Worm (Caenorhabditis elegans) whole organism, L4/young adult: Measurements from ENCODE around the gene C05C8.5.

ENCODE experiments used
- W03F9.2 ChIP-seq: fragments of 150-350 bp; optimal IDR thresholded peaks from 2 replicates; lab custom pipeline; 2014; ENCODE audit warnings: missing biosample characterization, missing genetic modification characterization
- dao-5 ChIP-seq: sonication (generic microtip); optimal IDR thresholded peaks from 2 replicates; lab custom pipeline; 2016; ENCODE audit warnings: missing genotype, missing genetic modification characterization, moderate library complexity, missing compliant biosample characterization
- him-1 ChIP-seq: sonication (generic microtip); optimal IDR thresholded peaks from 2 replicates; lab custom pipeline; 2016; ENCODE audit warnings: missing genotype, missing genetic modification reagents, missing genetic modification characterization, missing compliant biosample characterization

Gene C05C8.5

DNA sequence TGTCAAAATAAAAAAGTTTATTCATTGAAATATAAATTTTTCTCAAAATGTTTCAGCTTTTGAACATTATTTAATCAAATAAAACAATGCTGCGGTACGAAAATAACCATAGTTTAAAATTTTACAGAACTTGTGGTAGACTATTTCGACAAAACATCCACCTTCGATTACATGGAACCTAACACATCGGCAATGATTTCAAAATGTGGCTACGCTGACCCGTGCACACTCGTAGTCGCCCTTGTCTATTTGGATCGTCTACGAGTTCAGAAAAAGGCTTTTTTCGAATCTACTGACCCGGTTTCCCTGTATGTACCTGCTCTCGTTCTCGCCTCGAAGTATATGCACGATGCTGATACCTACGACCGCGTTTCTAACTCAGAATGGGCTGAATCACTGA is 37.6 kb downstream of the C05C8.5 start:
- TF ChIP-seq him-1 (no peak), dao-5 (tag; lab: Kevin White, UChicago) (no peak), W03F9.2 (tag; lab: Kevin White, UChicago) (no peak)

DNA sequence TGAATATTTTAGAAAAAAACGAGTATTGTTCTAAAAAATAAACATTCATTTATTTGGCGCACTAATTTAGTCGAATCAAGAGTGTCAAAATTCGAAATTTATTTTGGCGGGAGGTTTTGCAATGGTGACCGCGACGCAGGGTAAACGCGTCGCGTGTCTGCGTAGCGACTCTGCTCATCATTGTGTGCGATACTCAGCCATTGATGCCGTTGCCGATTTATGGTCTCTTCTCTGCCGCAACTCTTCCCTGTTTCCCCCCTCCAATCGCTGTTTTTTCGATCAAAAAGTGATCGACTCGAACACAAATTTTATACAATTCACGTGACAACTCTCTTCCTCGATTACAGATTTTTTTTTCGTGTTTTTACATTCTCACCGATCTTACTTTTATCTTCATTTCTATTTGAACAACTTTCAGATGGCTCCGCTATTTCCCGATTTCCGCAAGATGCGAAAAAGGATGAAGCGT is 38.1 kb downstream of the C05C8.5 start, which contains the start of gene F09G2.2:
TSS of gene F09G2.2 (plus strand) at position 419 of the 469 bp plus-strand sequence.
- TF ChIP-seq dao-5 (tag; lab: Kevin White, UChicago) = no peak
- TF ChIP-seq him-1 = peak; percentile 52
- TF ChIP-seq W03F9.2 (tag; lab: Kevin White, UChicago) = peak; percentile 93

DNA sequence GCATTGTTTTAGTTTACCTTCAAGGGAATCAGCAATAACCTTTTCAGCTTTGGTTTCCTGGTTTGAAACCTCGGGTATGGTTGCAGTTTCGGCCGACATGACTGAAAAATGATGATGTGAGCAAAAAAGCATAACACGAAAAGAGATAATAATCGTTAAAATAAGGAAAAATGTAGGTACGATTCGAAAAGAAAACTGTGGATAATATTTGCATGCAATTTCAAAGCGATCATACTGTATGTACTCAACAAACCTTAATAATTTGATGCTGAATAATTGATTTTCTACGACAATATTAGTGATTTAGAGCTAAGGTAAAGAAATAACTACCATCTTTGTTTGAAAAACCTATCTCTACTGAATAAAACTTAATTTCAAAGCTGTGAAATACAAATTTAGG is 38.6 kb downstream of the C05C8.5 start, which contains the start of gene attf-2:
TSS of gene attf-2 (minus strand) at position 101 of the 400 bp plus-strand sequence.
- TF ChIP-seq W03F9.2 (tag; lab: Kevin White, UChicago) (no peak), him-1 (no peak), dao-5 (tag; lab: Kevin White, UChicago) (no peak)

DNA sequence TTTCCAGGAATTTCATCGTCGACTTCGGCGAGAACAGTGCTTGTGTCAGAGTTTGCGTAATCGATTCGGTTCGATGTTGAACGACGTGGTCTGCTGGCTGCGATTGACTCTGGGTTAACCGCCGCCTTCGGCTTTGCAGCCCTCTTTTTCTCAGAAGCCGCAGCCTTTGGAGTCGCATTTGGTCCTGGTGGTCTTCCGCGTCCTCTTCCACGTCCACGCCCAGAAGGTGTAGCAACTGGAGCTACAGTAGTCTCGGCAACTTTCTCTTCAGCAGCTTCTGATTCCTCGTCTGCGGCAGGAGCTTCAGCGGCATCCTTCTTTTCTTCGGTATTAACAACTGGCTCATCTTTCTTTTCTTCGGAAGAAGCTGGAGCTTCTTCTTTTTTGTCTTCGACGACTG is 39.8 kb downstream of the C05C8.5 start:
- TF ChIP-seq him-1 (no peak), W03F9.2 (tag; lab: Kevin White, UChicago) (no peak), dao-5 (tag; lab: Kevin White, UChicago) (no peak)

DNA sequence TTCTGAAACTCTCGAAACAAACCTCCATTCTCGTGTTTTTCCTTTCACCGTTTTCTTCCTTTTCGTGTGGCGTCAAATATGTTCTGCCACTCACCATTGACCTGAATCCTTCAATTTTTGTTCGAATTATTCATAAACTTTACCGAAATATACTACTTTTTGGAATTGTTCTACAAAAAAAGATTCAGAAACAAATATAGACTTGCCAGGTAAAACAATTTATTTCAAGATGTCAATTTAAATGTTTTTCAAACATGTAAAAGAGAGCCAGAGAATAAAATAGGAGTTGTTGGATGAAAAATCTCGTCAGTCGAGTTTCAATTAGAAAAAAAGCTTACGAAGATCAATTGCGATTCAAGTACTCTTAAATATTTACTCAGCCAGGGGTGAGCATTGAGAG is 41.1 kb downstream of the C05C8.5 start, which contains the start of gene F09G2.8:
TSS of gene F09G2.8 (minus strand) at position 101 of the 400 bp plus-strand sequence.
- TF ChIP-seq dao-5 (tag; lab: Kevin White, UChicago) (no peak), W03F9.2 (tag; lab: Kevin White, UChicago) (no peak), him-1 (no peak)

DNA sequence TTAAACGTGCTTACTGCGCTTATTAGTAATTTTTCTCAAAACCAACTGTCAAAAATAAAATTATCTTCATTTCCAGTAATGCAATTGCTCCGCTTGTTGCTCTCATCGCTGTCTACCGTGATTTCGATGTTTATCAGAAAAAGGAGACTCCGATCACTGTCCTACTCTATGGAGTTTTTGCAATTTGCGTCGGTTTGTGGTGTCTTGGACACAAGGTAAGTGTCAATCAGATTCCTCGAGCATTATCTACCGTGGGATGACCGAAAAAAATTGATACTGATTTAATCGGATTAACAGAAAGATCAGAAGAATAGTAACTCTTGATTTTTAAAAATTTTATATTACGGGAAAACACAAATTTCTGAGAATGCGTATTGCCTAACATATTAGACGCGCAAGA is 47.3 kb downstream of the C05C8.5 start:
- TF ChIP-seq dao-5 (tag; lab: Kevin White, UChicago) (no peak), him-1 (no peak), W03F9.2 (tag; lab: Kevin White, UChicago) (no peak)

DNA sequence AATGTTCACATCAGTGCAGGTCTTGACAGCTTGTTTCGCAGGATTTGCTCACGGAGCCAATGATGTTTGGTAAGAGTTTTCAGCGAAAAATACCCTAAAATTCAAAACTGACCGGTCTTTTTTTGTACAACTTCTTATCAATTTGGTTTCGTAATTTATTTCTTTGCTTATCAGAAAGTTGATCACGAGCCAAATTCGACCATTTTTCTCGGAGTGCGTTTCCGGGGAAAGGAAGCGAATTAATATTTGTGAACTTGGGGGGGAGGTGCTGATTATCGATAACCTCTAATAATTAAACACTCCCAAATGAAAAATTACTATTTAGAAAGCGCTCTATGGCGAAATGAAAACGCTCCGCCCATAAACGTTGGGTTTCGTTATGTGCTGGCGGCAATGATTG is 48.0 kb downstream of the C05C8.5 start:
- TF ChIP-seq W03F9.2 (tag; lab: Kevin White, UChicago) = no peak
- TF ChIP-seq him-1 = no peak
- TF ChIP-seq dao-5 (tag; lab: Kevin White, UChicago) = no peak

DNA sequence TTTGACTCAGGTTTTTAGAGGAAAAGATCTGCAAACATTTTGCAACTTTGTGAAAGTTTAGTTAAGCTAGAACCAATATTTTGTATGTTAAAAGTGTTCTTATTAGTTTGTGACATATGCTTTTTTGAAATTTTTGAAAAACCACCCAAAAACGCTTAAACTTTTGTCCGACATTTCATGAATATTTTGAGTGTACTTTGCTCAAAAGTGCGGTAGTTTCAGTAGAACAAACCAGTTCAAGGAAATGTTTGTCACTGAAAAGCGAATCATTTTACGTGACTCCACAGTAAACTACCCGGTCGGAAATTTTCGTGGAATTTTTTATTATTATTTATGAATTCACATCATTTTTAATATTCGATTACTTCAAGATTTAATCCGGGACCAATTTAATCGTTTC is 50.1 kb downstream of the C05C8.5 start, which contains the start of gene pitr-5:
TSS of gene pitr-5 (plus strand) at position 301 of the 400 bp plus-strand sequence.
- TF ChIP-seq him-1 = no peak
- no peak for TF ChIP-seq dao-5 (tag; lab: Kevin White, UChicago)
- no peak for TF ChIP-seq W03F9.2 (tag; lab: Kevin White, UChicago)
